Fruit fly (Drosophila melanogaster): ENCODE results near the gene Art6.

Gene Art6

dm6 chr3R:13931813-13932212 is 13.8 kb downstream of the Art6 start (continued):
- TF ChIP-seq CG15336 (GFP tag; IDR thresholded peaks at IDR 0.05) (no peak), topi (GFP tag; optimal IDR thresholded peaks at IDR 0.05) (peak; percentile 57), Eip93F (GFP tag; optimal IDR thresholded peaks at IDR 0.05) (no peak), dac (GFP tag; optimal IDR thresholded peaks at IDR 0.05) (no peak), CG11902 (GFP tag; optimal IDR thresholded peaks at IDR 0.05) (no peak), spab (GFP tag; optimal IDR thresholded peaks at IDR 0.05) (no peak), esn (GFP tag; optimal IDR thresholded peaks at IDR 0.05) (peak; percentile 61), Ets21C (GFP tag; optimal IDR thresholded peaks at IDR 0.05) (peak; percentile 39), CG16779 (tag; optimal IDR thresholded peaks at IDR 0.05) (no peak), Hr39 (GFP tag; optimal IDR thresholded peaks at IDR 0.05) (peak; percentile 53), CG8319 (GFP tag; optimal IDR thresholded peaks at IDR 0.05) (no peak), Hr38 (GFP tag; optimal IDR thresholded peaks at IDR 0.05) (no peak), salr (GFP tag; optimal IDR thresholded peaks at IDR 0.05) (no peak), CG10669 (GFP tag; optimal IDR thresholded peaks at IDR 0.05) (no peak), Ets96B (tag; optimal IDR thresholded peaks at IDR 0.05) (peak; percentile 30), CG11294 (GFP tag; IDR thresholded peaks at IDR 0.05) (no peak), fd85E (GFP tag; optimal IDR thresholded peaks at IDR 0.05) (no peak), Sox102F (GFP tag; optimal IDR thresholded peaks at IDR 0.05) (peak; percentile 53), Hr4 (GFP tag; optimal IDR thresholded peaks at IDR 0.05) (peak; percentile 4), vri (GFP tag; optimal IDR thresholded peaks at IDR 0.05) (peak; percentile 27), Eip78C (GFP tag) (peak; percentile 88), Met (GFP tag; optimal IDR thresholded peaks at IDR 0.05) (peak; percentile 73), Smox (GFP tag; optimal IDR thresholded peaks at IDR 0.05) (peak; percentile 61), pdm3 (GFP tag; optimal IDR thresholded peaks at IDR 0.05) (peak; percentile 26), CG9139 (GFP tag; optimal IDR thresholded peaks at IDR 0.05) (no peak), achi (GFP tag; optimal IDR thresholded peaks at IDR 0.05) (peak; percentile 53), Lpt (GFP tag; optimal IDR thresholded peaks at IDR 0.05) (no peak), CG32006 (GFP tag; optimal IDR thresholded peaks at IDR 0.05) (peak; percentile 22), cyc (GFP tag; optimal IDR thresholded peaks at IDR 0.05) (peak; percentile 10), Sox15 (GFP tag; optimal IDR thresholded peaks at IDR 0.05) (no peak), CG8632 (GFP tag; optimal IDR thresholded peaks at IDR 0.05) (peak; percentile 32)

DNA sequence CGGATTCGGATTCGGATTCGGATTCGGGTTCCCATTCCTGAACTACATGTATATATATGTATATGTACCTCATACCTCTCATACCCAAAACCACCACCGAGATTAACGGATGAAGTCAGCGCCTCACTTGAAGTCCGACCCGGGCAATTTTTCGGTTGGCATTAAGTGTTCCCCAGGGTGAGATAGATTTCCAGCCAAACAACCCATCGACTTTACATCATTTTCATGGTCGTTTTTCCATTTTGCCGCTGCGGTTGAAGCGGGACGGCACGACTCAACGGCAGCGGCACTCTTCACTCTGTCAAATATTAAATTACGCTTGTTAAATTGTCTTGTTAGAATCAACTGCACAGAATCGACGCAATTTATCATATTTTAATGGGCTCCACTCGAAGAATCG is 15.4 kb downstream of the Art6 start:
- TF ChIP-seq Gug (GFP tag; IDR thresholded peaks at IDR 0.05) = no peak
- no peak for TF ChIP-seq Hr4 (GFP tag; optimal IDR thresholded peaks at IDR 0.05)
- TF ChIP-seq svp (GFP tag) = peak; percentile 5
- no peak for TF ChIP-seq pdm3 (GFP tag; optimal IDR thresholded peaks at IDR 0.05)

- no peak for TF ChIP-seq OdsH (GFP tag; optimal IDR thresholded peaks at IDR 0.05)
- no peak for TF ChIP-seq Blimp-1 (GFP tag; optimal IDR thresholded peaks at IDR 0.05)
- peak; percentile 29 for TF ChIP-seq dsx (GFP tag; optimal IDR thresholded peaks at IDR 0.05; ENCODE audit: poor library complexity, severe bottlenecking)
Observed at dm6 chr3R:13927543-13927942, 18.1 kb downstream of the Art6 start.

DNA sequence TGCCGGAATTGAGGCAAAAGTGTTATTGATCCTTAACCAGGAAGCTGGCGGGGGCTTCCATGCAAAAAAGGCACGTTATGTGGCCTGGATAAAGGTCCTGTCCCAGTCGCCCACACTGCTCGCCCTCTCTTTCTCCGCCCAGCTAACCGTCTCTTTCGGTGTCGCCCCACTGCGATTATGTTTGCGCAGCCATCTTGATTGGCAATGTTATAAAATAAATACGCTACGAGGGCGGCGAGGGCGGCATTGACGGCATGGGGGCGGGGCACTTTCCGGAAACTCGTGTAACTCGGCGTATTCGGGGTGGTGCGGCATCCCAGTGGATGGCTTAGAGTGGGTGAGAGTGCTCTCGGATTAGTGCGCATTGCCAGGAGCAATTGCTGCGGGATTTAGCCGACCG is 22.0 kb downstream of the Art6 start:
- TF ChIP-seq CG1621 (tag; optimal IDR thresholded peaks at IDR 0.05) = no peak
- no peak for TF ChIP-seq dsx (GFP tag; optimal IDR thresholded peaks at IDR 0.05; ENCODE audit: poor library complexity, severe bottlenecking)
- no peak for TF ChIP-seq Blimp-1 (GFP tag; optimal IDR thresholded peaks at IDR 0.05)
- TF ChIP-seq CG6163 (GFP tag; IDR thresholded peaks at IDR 0.05) = no peak
- TF ChIP-seq svp (GFP tag) = peak; percentile 38
- TF ChIP-seq Hr39 (GFP tag; optimal IDR thresholded peaks at IDR 0.05) = no peak

All from whole organism, prepupa.